Worm (Caenorhabditis elegans) whole organism, young adult: Measurements from ENCODE around the gene unc-10.

Source experiments
- B0035.1 ChIP-seq: sonication (generic microtip); optimal IDR thresholded peaks from 2 replicates; lab custom pipeline; 2016; ENCODE audit warnings: missing genetic modification characterization, mild to moderate bottlenecking, missing compliant biosample characterization, missing genotype, missing genetic modification reagents
- B0261.1 ChIP-seq: sonication (generic microtip); optimal IDR thresholded peaks from 2 replicates; lab custom pipeline; 2016; ENCODE audit warnings: mild to moderate bottlenecking, missing genetic modification characterization, moderate library complexity, missing compliant biosample characterization
- F37B4.10 ChIP-seq: fragments of 200-800 bp; sonication (Bioruptor generic); IDR thresholded peaks from 2 replicates; pipeline ENCODE4 v1.3.6; 2022; ENCODE audit warnings: missing genetic modification characterization, missing compliant biosample characterization
- F57A8.1 ChIP-seq: fragments of 200-800 bp; sonication (Bioruptor generic); optimal IDR thresholded peaks from 2 replicates; lab custom pipeline; 2018; ENCODE audit warnings: mild to moderate bottlenecking, missing genetic modification characterization, moderate library complexity, missing compliant biosample characterization
- K12H6.12 ChIP-seq: fragments of 200-800 bp; sonication (Bioruptor generic); optimal IDR thresholded peaks from 2 replicates; lab custom pipeline; 2018; ENCODE audit warnings: mild to moderate bottlenecking, missing genetic modification characterization, missing compliant biosample characterization
- T26A5.8 ChIP-seq: sonication (generic microtip); optimal IDR thresholded peaks from 2 replicates; lab custom pipeline; 2016; ENCODE audit warnings: missing genetic modification characterization, missing compliant biosample characterization
- Y53F4B.3 ChIP-seq: fragments of 200-800 bp; sonication (Bioruptor generic); IDR thresholded peaks from 2 replicates; pipeline ENCODE4 v1.3.6; 2022; ENCODE audit warnings: missing genetic modification reagents, missing genetic modification characterization, missing compliant biosample characterization
- Y56A3A.18 ChIP-seq: fragments of 200-800 bp; sonication (Bioruptor generic); IDR thresholded peaks from 2 replicates; pipeline ENCODE4 v1.3.6; 2022; ENCODE audit warnings: missing genetic modification reagents, missing genetic modification characterization, missing compliant biosample characterization
- Y67H2A.10 ChIP-seq: fragments of 200-800 bp; sonication (Bioruptor generic); conservative IDR thresholded peaks from 2 replicates; pipeline ENCODE4 v1.3.6; 2022; ENCODE audit warnings: missing genetic modification reagents, missing genetic modification characterization, missing compliant biosample characterization
- atf-7 ChIP-seq: sonication (generic microtip); optimal IDR thresholded peaks from 2 replicates; lab custom pipeline; 2017; ENCODE audit warnings: mild to moderate bottlenecking, missing genetic modification characterization, missing compliant biosample characterization
- bed-2 ChIP-seq: fragments of 200-800 bp; sonication (Bioruptor generic); IDR thresholded peaks from 2 replicates; pipeline ENCODE4 v1.3.6; 2022; ENCODE audit warnings: missing genetic modification reagents, missing genetic modification characterization, missing compliant biosample characterization
- ccch-3 ChIP-seq: fragments of 200-800 bp; sonication (Bioruptor generic); optimal IDR thresholded peaks from 2 replicates; lab custom pipeline; 2018; ENCODE audit warnings: mild to moderate bottlenecking, missing genetic modification characterization, missing compliant biosample characterization
- cebp-1 ChIP-seq, 2 experiments: fragments of 200-800 bp in 1 of 2; sonication (Bioruptor generic) in 1 of 2; sonication (generic microtip) in 1 of 2; IDR thresholded peaks in 1 of 2; optimal IDR thresholded peaks in 1 of 2; 2 replicates each; pipeline versions ENCODE4 v1.3.6 to Lab custom; 2017 to 2022; ENCODE audit warnings: missing compliant biosample characterization in 2 of 2, missing genetic modification characterization in 2 of 2, mild to moderate bottlenecking in 1 of 2, missing genetic modification reagents in 1 of 2, moderate library complexity in 1 of 2
- ceh-100 ChIP-seq: fragments of 200-800 bp; sonication (Bioruptor generic); IDR thresholded peaks from 2 replicates; pipeline ENCODE4 v1.3.6; 2022; ENCODE audit warnings: missing genetic modification reagents, missing genetic modification characterization, missing compliant biosample characterization
- die-1 ChIP-seq: sonication (generic microtip); optimal IDR thresholded peaks from 2 replicates; lab custom pipeline; 2016; ENCODE audit warnings: missing genotype, mild to moderate bottlenecking, missing genetic modification characterization, missing compliant biosample characterization
- dpff-1 ChIP-seq: sonication (generic microtip); optimal IDR thresholded peaks from 2 replicates; lab custom pipeline; 2017; ENCODE audit warnings: mild to moderate bottlenecking, missing genetic modification characterization, missing compliant biosample characterization
- egl-44 ChIP-seq: fragments of 200-800 bp; sonication (Bioruptor generic); IDR thresholded peaks from 2 replicates; pipeline ENCODE4 v1.3.6; 2022; ENCODE audit warnings: missing genetic modification reagents, missing genetic modification characterization, missing compliant biosample characterization
- egrh-3 ChIP-seq: fragments of 200-800 bp; sonication (Bioruptor generic); IDR thresholded peaks from 2 replicates; pipeline ENCODE4 v1.3.6; 2022; ENCODE audit warnings: missing genetic modification reagents, missing genetic modification characterization, missing compliant biosample characterization
- fkh-3 ChIP-seq: sonication (generic microtip); optimal IDR thresholded peaks from 2 replicates; lab custom pipeline; 2016; ENCODE audit warnings: mild to moderate bottlenecking, missing genetic modification characterization, missing compliant biosample characterization
- him-1 ChIP-seq: sonication (generic microtip); optimal IDR thresholded peaks from 2 replicates; lab custom pipeline; 2016; ENCODE audit warnings: missing genotype, missing genetic modification reagents, missing genetic modification characterization, missing compliant biosample characterization
- hlh-12 ChIP-seq: sonication (generic microtip); optimal IDR thresholded peaks from 2 replicates; lab custom pipeline; 2016; ENCODE audit warnings: missing genetic modification characterization, missing compliant biosample characterization
- hmg-1.2 ChIP-seq: fragments of 200-800 bp; sonication (Bioruptor generic); IDR thresholded peaks from 2 replicates; pipeline ENCODE4 v1.3.6; 2022; ENCODE audit warnings: missing genetic modification reagents, missing genetic modification characterization, missing compliant biosample characterization
- lin-26 ChIP-seq: fragments of 200-800 bp; sonication (Bioruptor generic); IDR thresholded peaks from 2 replicates; pipeline ENCODE4 v1.3.6; 2022; ENCODE audit warnings: missing genetic modification reagents, missing genetic modification characterization, missing compliant biosample characterization
- lin-35 ChIP-seq, 3 experiments: fragments of 150-350 bp in 2 of 3; sonication (generic microtip) in 1 of 3; optimal IDR thresholded peaks; 2 replicates each; lab custom pipeline; 2014 to 2018; ENCODE audit warnings: missing biosample characterization in 3 of 3, missing genetic modification characterization in 3 of 3, missing genetic modification reagents in 3 of 3
- lsl-1 ChIP-seq: fragments of 200-800 bp; sonication (Bioruptor generic); optimal IDR thresholded peaks from 2 replicates; lab custom pipeline; 2018; ENCODE audit warnings: mild to moderate bottlenecking, missing genetic modification characterization, moderate library complexity, missing compliant biosample characterization
- madf-8 ChIP-seq: fragments of 200-800 bp; sonication (Bioruptor generic); conservative IDR thresholded peaks from 2 replicates; pipeline ENCODE4 v1.3.6; 2022; ENCODE audit warnings: missing genetic modification reagents, missing genetic modification characterization, missing compliant biosample characterization
- mcd-1 ChIP-seq: fragments of 200-800 bp; sonication (Bioruptor generic); IDR thresholded peaks from 2 replicates; pipeline ENCODE4 v1.3.6; 2022; ENCODE audit warnings: missing genetic modification reagents, missing genetic modification characterization, missing compliant biosample characterization
- mel-28 ChIP-seq: sonication (generic microtip); optimal IDR thresholded peaks from 2 replicates; lab custom pipeline; 2016; ENCODE audit warnings: borderline replicate concordance, mild to moderate bottlenecking, missing genetic modification characterization, missing compliant biosample characterization
- mxl-1 ChIP-seq: sonication (generic microtip); optimal IDR thresholded peaks from 2 replicates; lab custom pipeline; 2016; ENCODE audit warnings: missing genetic modification characterization, missing compliant biosample characterization
- nfya-1 ChIP-seq: sonication (generic microtip); optimal IDR thresholded peaks from 2 replicates; lab custom pipeline; 2017; ENCODE audit warnings: antibody characterized with exemption, missing compliant biosample characterization, missing genetic modification characterization, borderline replicate concordance; ENCODE audit not compliant: insufficient read depth
- nfyb-1 ChIP-seq: fragments of 200-800 bp; sonication (Bioruptor generic); IDR thresholded peaks from 2 replicates; pipeline ENCODE4 v1.3.6; 2022; ENCODE audit warnings: missing genetic modification reagents, missing genetic modification characterization, missing compliant biosample characterization
- nhr-120 ChIP-seq: fragments of 200-800 bp; sonication (Bioruptor generic); IDR thresholded peaks from 2 replicates; pipeline ENCODE4 v1.3.6; 2022; ENCODE audit warnings: missing genetic modification characterization, missing compliant biosample characterization
- nhr-80 ChIP-seq: sonication (generic microtip); optimal IDR thresholded peaks from 2 replicates; lab custom pipeline; 2016; ENCODE audit warnings: missing genetic modification characterization, missing compliant biosample characterization
- pha-4 ChIP-seq: fragments of 150-350 bp; sonication (generic microtip); optimal IDR thresholded peaks from 2 replicates; lab custom pipeline; 2014; ENCODE audit warnings: missing biosample characterization, missing genetic modification reagents, missing genetic modification characterization
- sdz-38 ChIP-seq: sonication (generic microtip); optimal IDR thresholded peaks from 2 replicates; lab custom pipeline; 2016; ENCODE audit warnings: missing genotype, missing genetic modification characterization, missing compliant biosample characterization
- sea-2 ChIP-seq: fragments of 200-800 bp; sonication (Bioruptor generic); IDR thresholded peaks from 2 replicates; pipeline ENCODE4 v1.3.6; 2022; ENCODE audit warnings: missing genetic modification characterization, missing compliant biosample characterization
- snpc-1.1 ChIP-seq: sonication (generic microtip); optimal IDR thresholded peaks from 2 replicates; lab custom pipeline; 2017; ENCODE audit warnings: missing genetic modification characterization, mild to moderate bottlenecking, missing compliant biosample characterization, antibody characterized with exemption, moderate library complexity, missing genotype, missing genetic modification reagents; ENCODE audit not compliant: insufficient read depth
- snpc-3.4 ChIP-seq: sonication (generic microtip); optimal IDR thresholded peaks from 2 replicates; lab custom pipeline; 2017; ENCODE audit warnings: missing genetic modification characterization, mild to moderate bottlenecking, missing compliant biosample characterization, antibody characterized with exemption, moderate library complexity, missing genotype, missing genetic modification reagents
- snpc-4 ChIP-seq, 5 experiments: fragments of 150-350 bp in 1 of 5; sonication (generic microtip) in 4 of 5; optimal IDR thresholded peaks; 2 replicates each; lab custom pipeline; 2014 to 2018; ENCODE audit warnings: missing genetic modification characterization in 5 of 5, missing biosample characterization in 3 of 5, antibody characterized with exemption in 2 of 5, mild to moderate bottlenecking in 2 of 5, missing compliant biosample characterization in 2 of 5, missing genotype in 2 of 5, moderate library complexity in 2 of 5, missing genetic modification reagents in 1 of 5
- sptf-2 ChIP-seq: fragments of 200-800 bp; sonication (Bioruptor generic); optimal IDR thresholded peaks from 2 replicates; lab custom pipeline; 2018; ENCODE audit warnings: mild to moderate bottlenecking, missing genetic modification characterization, missing compliant biosample characterization
- tbx-9 ChIP-seq: sonication (generic microtip); optimal IDR thresholded peaks from 2 replicates; lab custom pipeline; 2016; ENCODE audit warnings: borderline replicate concordance, missing genetic modification characterization, inconsistent platforms, missing compliant biosample characterization
- tlf-1 ChIP-seq: fragments of 200-800 bp; sonication (Bioruptor generic); optimal IDR thresholded peaks from 2 replicates; lab custom pipeline; 2018; ENCODE audit warnings: mild to moderate bottlenecking, missing genetic modification characterization, missing compliant biosample characterization
- xnd-1 ChIP-seq: sonication (generic microtip); optimal IDR thresholded peaks from 2 replicates; lab custom pipeline; 2016; ENCODE audit warnings: missing genotype, missing genetic modification reagents, missing genetic modification characterization, missing compliant biosample characterization
- ztf-3 ChIP-seq: fragments of 200-800 bp; sonication (Bioruptor generic); optimal IDR thresholded peaks from 2 replicates; lab custom pipeline; 2018; ENCODE audit warnings: mild to moderate bottlenecking, missing genetic modification characterization, missing compliant biosample characterization
- ztf-6 ChIP-seq: fragments of 200-800 bp; sonication (Bioruptor generic); IDR thresholded peaks from 2 replicates; pipeline ENCODE4 v1.3.6; 2022; ENCODE audit warnings: missing genetic modification reagents, missing genetic modification characterization, missing compliant biosample characterization

The unc-10 gene

ce11 chrX:7326967-7327651 is 47.0 kb upstream of the unc-10 start, which contains the start of gene sng-1:
Gene sng-1, plus strand, starts transcription at chrX:7327601.
- TF ChIP-seq K12H6.12 (tag; lab: Kevin White, UChicago) (peak; percentile 26), Y56A3A.18 (GFP tag; lab: Robert Waterston, UW) (no peak), egrh-3 (GFP tag; lab: Robert Waterston, UW) (no peak)

ce11 chrX:7323604-7324003 is 43.5 kb upstream of the unc-10 start:
- TF ChIP-seq F57A8.1 (GFP tag; lab: Kevin White, UChicago) (peak; percentile 8), lin-26 (peak; percentile 88), F37B4.10 (no peak), nfya-1 (tag; lab: Kevin White, UChicago) (no peak), mcd-1 (GFP tag; lab: Robert Waterston, UW) (no peak), ztf-6 (GFP tag; lab: Robert Waterston, UW) (no peak), sdz-38 (no peak), Y67H2A.10 (no peak), lsl-1 (GFP tag; lab: Kevin White, UChicago) (no peak), sptf-2 (peak; percentile 36), egl-44 (GFP tag; lab: Robert Waterston, UW) (peak; percentile 75), sea-2 (GFP tag; lab: Robert Waterston, UW) (no peak), atf-7 (tag; lab: Kevin White, UChicago) (peak; percentile 40), die-1 (tag; lab: Kevin White, UChicago) (peak; percentile 82), Y53F4B.3 (GFP tag; lab: Robert Waterston, UW) (no peak), tlf-1 (GFP tag; lab: Kevin White, UChicago) (peak; percentile 23), snpc-1.1 (tag; lab: Kevin White, UChicago) (peak; percentile 82), nfyb-1 (GFP tag; lab: Robert Waterston, UW) (peak; percentile 75), T26A5.8 (tag; lab: Kevin White, UChicago) (no peak), fkh-3 (peak; percentile 14), B0261.1 (peak; percentile 88), ccch-3 (GFP tag; lab: Kevin White, UChicago) (no peak), hlh-12 (no peak), pha-4 (tag; lab: Kevin White, UChicago) (no peak), dpff-1 (tag; lab: Kevin White, UChicago) (no peak), tbx-9 (tag; lab: Kevin White, UChicago) (no peak), bed-2 (GFP tag; lab: Robert Waterston, UW) (no peak), B0035.1 (peak; percentile 29), mxl-1 (tag; lab: Kevin White, UChicago) (peak; percentile 66), nhr-120 (GFP tag; lab: Robert Waterston, UW) (no peak), nhr-80 (tag; lab: Kevin White, UChicago) (peak; percentile 45), cebp-1 (GFP tag; IDR thresholded peaks at IDR 0.05; lab: Robert Waterston, UW) (no peak), cebp-1 (tag; optimal IDR thresholded peaks at IDR 0.05; lab: Kevin White, UChicago) (peak; percentile 59), snpc-3.4 (tag; lab: Kevin White, UChicago) (peak; percentile 83), mel-28 (no peak), ceh-100 (GFP tag; lab: Robert Waterston, UW) (no peak), snpc-4 (GFP tag; optimal IDR thresholded peaks at IDR 0.05; lab: Kevin White, UChicago) (peak; percentile 77), snpc-4 (tag; optimal IDR thresholded peaks at IDR 0.05; lab: Kevin White, UChicago) (peak in 3 of 4 experiments; percentile 62 to 80 (median 79)), madf-8 (no peak), him-1 (tag; lab: Kevin White, UChicago) (peak; percentile 80), ztf-3 (no peak), xnd-1 (tag; lab: Kevin White, UChicago) (no peak), hmg-1.2 (peak; percentile 71), lin-35 (GFP tag; optimal IDR thresholded peaks at IDR 0.05; lab: Kevin White, UChicago) (peak in 1 of 3 experiments; percentile 2)
